Worm (Caenorhabditis elegans): ENCODE results near the gene Y94H6A.7.

Y94H6A.7 gene

DNA sequence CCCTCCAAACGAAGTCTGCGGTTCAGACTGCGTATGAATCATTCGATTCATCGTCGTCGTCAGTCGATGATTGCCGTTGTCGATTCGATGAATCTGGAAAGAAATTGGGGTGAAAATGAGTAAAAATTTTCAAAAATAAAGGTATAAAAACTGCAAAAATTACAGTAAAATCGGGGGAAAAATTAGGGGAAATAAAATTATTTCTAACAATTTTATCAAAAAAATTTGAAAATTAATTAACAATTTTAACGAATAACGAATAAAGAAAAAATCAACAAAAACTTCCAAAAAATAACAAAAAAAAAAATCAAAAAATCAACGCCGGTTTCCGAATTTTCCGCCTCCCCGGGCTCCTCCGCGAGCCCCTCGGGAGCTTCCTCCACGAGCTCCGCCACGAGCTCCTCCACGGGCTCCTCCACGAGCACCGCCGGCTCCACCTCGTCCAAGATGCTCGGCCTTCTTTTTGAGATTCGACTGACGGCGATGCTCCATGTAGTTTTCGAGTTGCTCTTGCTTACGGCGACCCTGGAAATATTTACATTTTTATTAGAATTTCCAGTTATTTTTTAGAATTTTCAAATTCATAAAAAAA is 27.6 kb downstream of the Y94H6A.7 start, which contains the start of gene egrh-3:
Gene egrh-3 (minus strand): TSS at position 51 of the 592 bp plus-strand sequence.
- TF ChIP-seq nhr-43 (tag; optimal IDR thresholded peaks at IDR 0.05; ENCODE audit: poor library complexity, severe bottlenecking) (no peak), nhr-12 (tag; optimal IDR thresholded peaks at IDR 0.05) (no peak), lsy-12 (tag; optimal IDR thresholded peaks at IDR 0.05) (no peak), nhr-23 (tag; optimal IDR thresholded peaks at IDR 0.05) (no peak), elt-1 (tag; optimal IDR thresholded peaks at IDR 0.05) (no peak), elt-3 (tag; optimal IDR thresholded peaks at IDR 0.05) (no peak), daf-12 (tag; optimal IDR thresholded peaks at IDR 0.05) (no peak), nhr-25 (tag; optimal IDR thresholded peaks at IDR 0.05) (no peak), ceh-82 (tag; optimal IDR thresholded peaks at IDR 0.05) (no peak), ceh-16 (tag; optimal IDR thresholded peaks at IDR 0.05) (no peak), fkh-10 (GFP tag; optimal IDR thresholded peaks at IDR 0.05) (no peak)

DNA sequence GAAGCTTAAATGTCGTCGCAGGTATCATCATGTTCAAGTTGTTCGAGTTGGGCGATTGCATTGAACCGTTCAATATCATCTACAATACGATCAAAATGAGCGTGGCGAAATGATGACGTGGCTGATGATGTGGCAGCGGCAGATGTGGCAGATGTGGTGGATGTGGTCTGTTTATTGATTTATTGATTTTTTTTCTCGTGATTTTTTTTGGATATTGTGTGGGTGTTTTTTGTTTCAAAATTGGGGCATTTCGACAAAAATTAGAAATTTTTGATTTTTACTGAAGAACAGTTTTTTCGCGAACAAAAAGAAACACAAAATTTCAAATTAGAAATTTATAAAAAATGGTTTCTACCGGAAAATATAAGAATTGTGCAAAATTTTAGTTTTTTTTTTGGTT is 36.1 kb downstream of the Y94H6A.7 start:
- peak; percentile 86 for TF ChIP-seq ceh-28 (tag; optimal IDR thresholded peaks at IDR 0.05)
- no peak for TF ChIP-seq lsy-12 (tag; optimal IDR thresholded peaks at IDR 0.05)
- TF ChIP-seq eor-1 (tag; optimal IDR thresholded peaks at IDR 0.05): no peak

DNA sequence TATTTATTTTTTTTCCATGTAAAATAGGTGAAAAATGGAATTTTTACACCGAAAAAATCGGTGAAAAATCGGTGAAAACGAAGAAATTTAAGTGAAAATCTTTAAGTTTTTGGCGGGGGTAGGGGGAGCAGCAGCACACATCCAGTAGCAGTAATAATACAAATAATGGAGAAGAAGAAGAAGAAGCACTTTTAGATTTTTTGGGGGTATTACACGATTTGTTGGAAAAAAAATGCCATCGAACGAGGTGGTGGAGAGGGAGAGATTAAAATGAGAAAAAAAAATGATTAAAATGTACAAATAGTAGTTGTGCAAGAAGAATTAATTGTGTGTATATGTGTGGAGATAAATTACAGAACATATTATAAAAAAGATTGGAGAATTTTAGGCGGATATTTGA is 38.2 kb downstream of the Y94H6A.7 start:
- no peak for TF ChIP-seq ceh-16 (tag; optimal IDR thresholded peaks at IDR 0.05)
- TF ChIP-seq jun-1 (tag; optimal IDR thresholded peaks at IDR 0.05): no peak
- TF ChIP-seq lin-39 (tag; optimal IDR thresholded peaks at IDR 0.05): no peak
- no peak for TF ChIP-seq hmg-11 (tag; optimal IDR thresholded peaks at IDR 0.05)
- no peak for TF ChIP-seq daf-12 (tag; optimal IDR thresholded peaks at IDR 0.05)
- TF ChIP-seq nhr-28 (tag; optimal IDR thresholded peaks at IDR 0.05): no peak
- TF ChIP-seq lin-15B (tag; optimal IDR thresholded peaks at IDR 0.05): no peak
- no peak for TF ChIP-seq fkh-2 (tag; optimal IDR thresholded peaks at IDR 0.05)
- no peak for TF ChIP-seq nhr-43 (tag; optimal IDR thresholded peaks at IDR 0.05; ENCODE audit: poor library complexity, severe bottlenecking)
- TF ChIP-seq aly-2 (tag; optimal IDR thresholded peaks at IDR 0.05): no peak
- TF ChIP-seq nhr-12 (tag; optimal IDR thresholded peaks at IDR 0.05): no peak
- TF ChIP-seq fkh-10 (GFP tag; optimal IDR thresholded peaks at IDR 0.05): no peak
- TF ChIP-seq ceh-9 (tag; optimal IDR thresholded peaks at IDR 0.05): no peak
- TF ChIP-seq elt-2 (tag; optimal IDR thresholded peaks at IDR 0.05): no peak
- TF ChIP-seq tbx-2 (tag; optimal IDR thresholded peaks at IDR 0.05): no peak
- no peak for TF ChIP-seq nhr-11 (tag; optimal IDR thresholded peaks at IDR 0.05)
- TF ChIP-seq mml-1 (tag; optimal IDR thresholded peaks at IDR 0.05): no peak

DNA sequence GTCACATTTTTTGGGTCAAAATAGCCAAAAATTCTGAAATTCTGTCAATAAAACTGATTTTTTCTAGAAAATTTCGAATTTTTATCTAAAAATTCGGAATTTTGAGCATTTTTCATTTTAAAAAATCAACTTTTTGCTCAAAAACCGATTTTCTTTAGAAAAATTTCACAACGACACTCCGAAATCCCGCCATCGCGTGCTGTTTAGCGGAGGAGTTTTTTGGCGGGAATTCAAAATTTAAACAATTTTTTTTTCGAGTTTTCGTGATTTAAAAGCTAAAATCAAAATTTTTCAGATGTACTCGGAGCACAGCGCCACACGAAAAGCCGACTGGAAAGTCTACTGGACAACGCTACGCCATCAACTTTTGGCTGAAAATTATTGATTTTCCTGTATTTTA is 38.7 kb downstream of the Y94H6A.7 start:
- no peak for TF ChIP-seq mdl-1 (tag; optimal IDR thresholded peaks at IDR 0.05)
- TF ChIP-seq unc-62 (GFP tag; optimal IDR thresholded peaks at IDR 0.05): no peak
- TF ChIP-seq elt-1 (tag; optimal IDR thresholded peaks at IDR 0.05): no peak
- no peak for TF ChIP-seq lin-15B (tag; optimal IDR thresholded peaks at IDR 0.05)
- TF ChIP-seq unc-39 (tag; optimal IDR thresholded peaks at IDR 0.05): no peak
- no peak for TF ChIP-seq nhr-43 (tag; optimal IDR thresholded peaks at IDR 0.05; ENCODE audit: poor library complexity, severe bottlenecking)
- TF ChIP-seq egl-5 (tag; optimal IDR thresholded peaks at IDR 0.05): no peak

ce11 chrIV:2676281-2676680 is 40.1 kb downstream of the Y94H6A.7 start, which contains the start of gene Y94H6A.3:
TSS of gene Y94H6A.3 (plus strand) at chrIV:2676512.
- TF ChIP-seq unc-39 (tag; optimal IDR thresholded peaks at IDR 0.05) (no peak), ztf-4 (tag; optimal IDR thresholded peaks at IDR 0.05) (no peak), zag-1 (tag; optimal IDR thresholded peaks at IDR 0.05) (no peak), ama-1 (optimal IDR thresholded peaks at IDR 0.05) (peak; percentile 37), mml-1 (tag; optimal IDR thresholded peaks at IDR 0.05) (no peak), skn-1 (tag; optimal IDR thresholded peaks at IDR 0.05) (peak; percentile 84), egl-27 (tag; optimal IDR thresholded peaks at IDR 0.05) (no peak), nhr-11 (tag; optimal IDR thresholded peaks at IDR 0.05) (peak; percentile 47), pqm-1 (tag; optimal IDR thresholded peaks at IDR 0.05) (peak; percentile 20), nhr-237 (tag; optimal IDR thresholded peaks at IDR 0.05) (no peak), mdl-1 (tag; optimal IDR thresholded peaks at IDR 0.05) (no peak), egl-5 (tag; optimal IDR thresholded peaks at IDR 0.05) (no peak), pha-4 (tag; optimal IDR thresholded peaks at IDR 0.05) (peak; percentile 90), fkh-10 (GFP tag; optimal IDR thresholded peaks at IDR 0.05) (peak; percentile 87), jun-1 (tag; optimal IDR thresholded peaks at IDR 0.05) (peak; percentile 66), hmg-11 (tag; optimal IDR thresholded peaks at IDR 0.05) (peak; percentile 48), lin-15B (tag; optimal IDR thresholded peaks at IDR 0.05) (peak; percentile 97), elt-2 (tag; optimal IDR thresholded peaks at IDR 0.05) (peak; percentile 17), ceh-82 (tag; optimal IDR thresholded peaks at IDR 0.05) (peak; percentile 68), nhr-43 (tag; optimal IDR thresholded peaks at IDR 0.05; ENCODE audit: poor library complexity, severe bottlenecking) (peak; percentile 85), aly-2 (tag; optimal IDR thresholded peaks at IDR 0.05) (no peak), nfya-1 (tag; optimal IDR thresholded peaks at IDR 0.05; ENCODE audit: insufficient read depth) (peak; percentile 92), eor-1 (tag; optimal IDR thresholded peaks at IDR 0.05) (peak in 1 of 2 experiments; percentile 24), nhr-25 (tag; optimal IDR thresholded peaks at IDR 0.05) (peak; percentile 76), snpc-4 (tag; optimal IDR thresholded peaks at IDR 0.05) (peak; percentile 61), lin-39 (tag; optimal IDR thresholded peaks at IDR 0.05) (peak; percentile 68), ceh-28 (tag; optimal IDR thresholded peaks at IDR 0.05) (peak; percentile 61), R02D3.7 (tag; optimal IDR thresholded peaks at IDR 0.05) (peak; percentile 73), nhr-23 (tag; optimal IDR thresholded peaks at IDR 0.05) (peak; percentile 89), tbx-2 (tag; optimal IDR thresholded peaks at IDR 0.05) (peak; percentile 72), nhr-76 (tag; optimal IDR thresholded peaks at IDR 0.05) (no peak), lsy-12 (tag; optimal IDR thresholded peaks at IDR 0.05) (peak; percentile 52)

Data from whole organism, L3 larva.